Worm (Caenorhabditis elegans) whole organism, L4 larva: ENCODE measurements around the gene dap-3.

Experiments used
- D1046.2 ChIP-seq: fragments of 200-800 bp; sonication (Bioruptor generic); IDR thresholded peaks from 2 replicates; pipeline ENCODE4 v1.3.6; 2022; ENCODE audit warnings: missing genetic modification characterization, missing compliant biosample characterization
- R02D3.7 ChIP-seq: fragments of 150-350 bp; sonication (generic microtip); optimal IDR thresholded peaks from 3 replicates; lab custom pipeline; 2014; ENCODE audit warnings: missing biosample characterization, missing genetic modification characterization
- Y48G9A.11 ChIP-seq: fragments of 200-800 bp; sonication (Bioruptor generic); IDR thresholded peaks from 2 replicates; pipeline ENCODE4 v1.3.6; 2022; ENCODE audit warnings: missing genetic modification reagents, missing genetic modification characterization, missing compliant biosample characterization
- aha-1 ChIP-seq: fragments of 150-350 bp; peaks from one replicate; lab custom pipeline; 2014; ENCODE audit warnings: missing biosample characterization, missing genetic modification characterization
- ceh-82 ChIP-seq: sonication (generic microtip); optimal IDR thresholded peaks from 2 replicates; lab custom pipeline; 2017; ENCODE audit warnings: missing biosample characterization, missing genetic modification characterization
- daf-16 ChIP-seq, 3 experiments: sonication (generic microtip); optimal IDR thresholded peaks; 2 replicates each; lab custom pipeline; 2016 to 2017; ENCODE audit warnings: missing genetic modification characterization in 3 of 3, missing genetic modification reagents in 3 of 3, mild to moderate bottlenecking in 2 of 3, missing compliant biosample characterization in 2 of 3, missing biosample characterization in 1 of 3, moderate library complexity in 1 of 3
- dmd-6 ChIP-seq: fragments of 200-800 bp; sonication (Bioruptor generic); IDR thresholded peaks from 2 replicates; pipeline ENCODE4 v1.3.6; 2022; ENCODE audit warnings: missing genetic modification reagents, missing genetic modification characterization, missing compliant biosample characterization
- dve-1 ChIP-seq: sonication (generic microtip); optimal IDR thresholded peaks from 2 replicates; lab custom pipeline; 2017; ENCODE audit warnings: antibody characterized with exemption, mild to moderate bottlenecking, missing genetic modification characterization, missing compliant biosample characterization; ENCODE audit not compliant: insufficient read depth
- fos-1 ChIP-seq: fragments of 150-350 bp; optimal IDR thresholded peaks from 2 replicates; lab custom pipeline; 2014; ENCODE audit warnings: missing biosample characterization, missing genetic modification characterization
- hlh-11 ChIP-seq: fragments of 200-800 bp; sonication (Bioruptor generic); optimal IDR thresholded peaks from 2 replicates; lab custom pipeline; 2018; ENCODE audit warnings: mild to moderate bottlenecking, missing genetic modification characterization, missing compliant biosample characterization
- lsy-2 ChIP-seq, 2 experiments: fragments of 150-350 bp in 1 of 2; sonication (generic microtip) in 1 of 2; optimal IDR thresholded peaks; 2 replicates each; lab custom pipeline; 2014 to 2017; ENCODE audit warnings: missing biosample characterization in 2 of 2, missing genetic modification characterization in 2 of 2
- madf-9 ChIP-seq: fragments of 200-800 bp; sonication (Bioruptor generic); conservative IDR thresholded peaks from 2 replicates; pipeline ENCODE4 v1.3.6; 2022; ENCODE audit warnings: missing genetic modification reagents, missing genetic modification characterization, missing compliant biosample characterization
- mdt-29 ChIP-seq: fragments of 200-800 bp; sonication (Bioruptor generic); IDR thresholded peaks from 2 replicates; pipeline ENCODE4 v1.3.6; 2022; ENCODE audit warnings: missing genetic modification reagents, missing genetic modification characterization, missing compliant biosample characterization
- mxl-2 ChIP-seq: fragments of 200-800 bp; sonication (Bioruptor generic); conservative IDR thresholded peaks from 2 replicates; pipeline ENCODE4 v1.3.6; 2022; ENCODE audit warnings: missing genetic modification reagents, missing genetic modification characterization, missing compliant biosample characterization
- nhr-102 ChIP-seq: sonication (generic microtip); optimal IDR thresholded peaks from 2 replicates; lab custom pipeline; 2016; ENCODE audit warnings: mild to moderate bottlenecking, missing genetic modification characterization, moderate library complexity, missing compliant biosample characterization
- nhr-28 ChIP-seq: fragments of 150-350 bp; optimal IDR thresholded peaks from 2 replicates; lab custom pipeline; 2014; ENCODE audit warnings: missing biosample characterization, missing genetic modification characterization
- nhr-77 ChIP-seq: fragments of 150-350 bp; optimal IDR thresholded peaks from 2 replicates; lab custom pipeline; 2014; ENCODE audit warnings: missing biosample characterization, missing genetic modification characterization
- pqm-1 ChIP-seq: sonication (generic microtip); optimal IDR thresholded peaks from 2 replicates; lab custom pipeline; 2017; ENCODE audit warnings: missing biosample characterization, missing genetic modification characterization
- rbr-2 ChIP-seq: sonication (generic microtip); optimal IDR thresholded peaks from 2 replicates; lab custom pipeline; 2016; ENCODE audit warnings: missing genotype, missing genetic modification characterization, missing compliant biosample characterization
- saeg-2 ChIP-seq: fragments of 200-800 bp; sonication (Bioruptor generic); IDR thresholded peaks from 2 replicates; pipeline ENCODE4 v1.3.6; 2022; ENCODE audit warnings: missing genetic modification reagents, missing genetic modification characterization, missing compliant biosample characterization
- spr-3 ChIP-seq: fragments of 200-800 bp; sonication (Bioruptor generic); optimal IDR thresholded peaks from 2 replicates; lab custom pipeline; 2018; ENCODE audit warnings: mild to moderate bottlenecking, missing genetic modification characterization, missing compliant biosample characterization
- tag-97 ChIP-seq: fragments of 200-800 bp; sonication (Bioruptor generic); IDR thresholded peaks from 2 replicates; pipeline ENCODE4 v1.3.6; 2022; ENCODE audit warnings: missing genetic modification characterization, missing compliant biosample characterization
- unc-39 ChIP-seq: sonication (generic microtip); optimal IDR thresholded peaks from 2 replicates; lab custom pipeline; 2017; ENCODE audit warnings: missing biosample characterization, missing genetic modification characterization
- unc-62 ChIP-seq, 3 experiments: fragments of 150-350 bp in 1 of 3; sonication (generic microtip); optimal IDR thresholded peaks in 2 of 3; peaks in 1 of 3; 1 replicate in 1 of 3; 2 replicates in 2 of 3; lab custom pipeline; 2014 to 2017; ENCODE audit warnings: missing biosample characterization in 3 of 3, missing genetic modification characterization in 3 of 3, missing genetic modification reagents in 3 of 3, missing genotype in 1 of 3
- vab-7 ChIP-seq: fragments of 200-800 bp; sonication (Bioruptor generic); IDR thresholded peaks from 2 replicates; pipeline ENCODE4 v1.3.6; 2022; ENCODE audit warnings: missing genetic modification reagents, missing genetic modification characterization, missing compliant biosample characterization
- zag-1 ChIP-seq: fragments of 150-350 bp; optimal IDR thresholded peaks from 2 replicates; lab custom pipeline; 2014; ENCODE audit warnings: missing biosample characterization, missing genetic modification characterization
- zfp-3 ChIP-seq: fragments of 200-800 bp; sonication (Bioruptor generic); conservative IDR thresholded peaks from 2 replicates; pipeline ENCODE4 v1.3.6; 2022; ENCODE audit warnings: missing genetic modification reagents, missing genetic modification characterization, missing compliant biosample characterization
- ztf-7 ChIP-seq: fragments of 150-350 bp; optimal IDR thresholded peaks from 2 replicates; lab custom pipeline; 2014; ENCODE audit warnings: missing biosample characterization, missing genetic modification characterization

Gene dap-3

ce11 chrII:10608821-10609220, 27.9 kb downstream of the dap-3 start:
- TF ChIP-seq nhr-28 (no peak), unc-62 (GFP tag; optimal IDR thresholded peaks at IDR 0.05 in 1 of 2; lab: Kevin White, UChicago) (peak in 1 of 2 experiments; percentile 95), unc-62 (tag; optimal IDR thresholded peaks at IDR 0.05; lab: Kevin White, UChicago) (no peak)

ce11 chrII:10612743-10613142, 31.8 kb downstream of the dap-3 start, which contains the start of gene C14A4.12:
Gene C14A4.12, plus strand, starts transcription at chrII:10613043.
- TF ChIP-seq aha-1 = peak; percentile 54
- no peak for TF ChIP-seq zfp-3 (GFP tag; lab: Robert Waterston, UW)
- TF ChIP-seq fos-1 = no peak
- no peak for TF ChIP-seq Y48G9A.11 (GFP tag; lab: Robert Waterston, UW)

- TF ChIP-seq unc-39 (tag; lab: Kevin White, UChicago) (no peak), aha-1 (peak; percentile 48)
- TF ChIP-seq, all 104 proteins: peak for 1
Observed at ce11 chrII:10618157-10618556, 37.2 kb downstream of the dap-3 start, which contains the start of gene C14A4.13. Gene C14A4.13, plus strand, starts transcription at chrII:10618457.

DNA sequence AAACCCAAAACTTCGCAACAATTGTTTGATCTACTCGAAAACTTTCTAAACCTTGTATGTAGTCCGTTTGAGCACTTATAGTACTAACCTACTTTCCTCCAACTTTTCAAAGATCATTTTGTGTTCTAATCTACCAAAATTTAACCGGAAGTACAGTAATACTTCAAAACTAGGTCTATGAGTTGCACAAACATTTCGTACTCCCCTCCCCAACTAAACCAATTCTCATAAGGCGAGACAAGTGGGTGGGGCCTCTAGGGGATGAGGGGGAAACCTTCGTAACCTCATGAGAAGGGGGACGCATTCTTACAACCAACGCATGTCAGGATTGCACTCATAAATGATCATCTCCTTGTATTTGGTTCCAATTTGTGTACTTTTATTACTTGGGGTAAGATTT, 41.0 kb downstream of the dap-3 start, which contains the start of gene cutl-9:
TSS of gene cutl-9 (plus strand) at position 301 of the 400 bp plus-strand sequence.
- TF ChIP-seq hlh-11 (tag; lab: Kevin White, UChicago) = no peak
- no peak for TF ChIP-seq madf-9
- TF ChIP-seq vab-7 (GFP tag; lab: Robert Waterston, UW) = no peak
- TF ChIP-seq R02D3.7 (tag; lab: Kevin White, UChicago) = no peak
- no peak for TF ChIP-seq nhr-77
- TF ChIP-seq rbr-2 (tag; lab: Kevin White, UChicago) = no peak
- TF ChIP-seq spr-3 (GFP tag; lab: Kevin White, UChicago) = no peak
- no peak for TF ChIP-seq lsy-2 (tag; optimal IDR thresholded peaks at IDR 0.05; lab: Kevin White, UChicago)
- TF ChIP-seq ceh-82 (tag; lab: Kevin White, UChicago) = no peak

DNA sequence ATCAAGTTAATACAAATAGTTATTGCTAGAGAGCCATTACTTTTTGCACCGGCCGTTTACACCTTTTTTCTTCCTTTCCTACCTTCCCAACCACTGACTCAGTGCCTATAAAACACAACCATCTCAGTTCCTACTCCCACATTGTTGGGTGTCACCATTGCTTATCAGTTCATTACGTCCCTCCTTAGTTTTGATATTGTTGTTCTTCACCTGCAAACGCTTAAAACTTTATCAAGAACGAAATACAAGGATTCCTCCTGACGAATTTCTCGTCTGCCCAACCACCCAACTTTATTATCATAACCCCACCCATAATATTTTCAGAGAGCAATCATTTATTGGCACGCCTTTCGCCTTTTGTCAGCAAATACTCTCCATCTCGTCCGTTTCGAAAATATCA, 46.2 kb downstream of the dap-3 start:
- TF ChIP-seq aha-1 (peak; percentile 35), dmd-6 (GFP tag; lab: Robert Waterston, UW) (peak; percentile 64), daf-16 (GFP tag; optimal IDR thresholded peaks at IDR 0.05; lab: Kevin White, UChicago) (no peak), daf-16 (tag; optimal IDR thresholded peaks at IDR 0.05; lab: Kevin White, UChicago) (peak; percentile 53), D1046.2 (GFP tag; lab: Robert Waterston, UW) (no peak), fos-1 (no peak), nhr-28 (peak; percentile 75), nhr-102 (no peak), zag-1 (tag; lab: Kevin White, UChicago) (no peak), pqm-1 (tag; lab: Kevin White, UChicago) (peak; percentile 90), dve-1 (peak; percentile 32), hlh-11 (tag; lab: Kevin White, UChicago) (peak; percentile 67), ztf-7 (tag; lab: Kevin White, UChicago) (no peak)

DNA sequence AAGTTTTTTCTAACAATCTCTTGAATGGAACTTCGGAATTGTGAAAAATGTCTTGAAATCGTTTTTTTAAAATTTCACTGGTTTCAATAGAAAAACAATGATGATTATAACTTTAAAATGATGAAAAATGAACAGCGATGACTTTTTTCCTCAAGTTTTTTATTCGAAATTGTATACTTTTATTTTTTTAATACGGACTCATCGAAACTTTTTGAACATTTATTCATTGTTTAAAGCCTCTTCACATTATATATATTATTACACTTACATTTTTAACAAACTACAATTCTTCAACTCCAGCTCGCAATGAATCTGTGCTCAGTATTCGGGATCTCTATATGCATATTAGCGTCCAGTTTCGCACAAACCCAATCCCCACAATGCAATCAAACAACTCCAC, 47.0 kb downstream of the dap-3 start, which contains the start of gene M28.8:
TSS of gene M28.8 (plus strand) at position 301 of the 400 bp plus-strand sequence.
- no peak for TF ChIP-seq saeg-2 (GFP tag; lab: Robert Waterston, UW)
- TF ChIP-seq mdt-29 (GFP tag; lab: Robert Waterston, UW) = no peak
- no peak for TF ChIP-seq tag-97
- TF ChIP-seq, all 104 proteins: peak for 0

- TF ChIP-seq D1046.2 (GFP tag; lab: Robert Waterston, UW) (no peak), mxl-2 (GFP tag; lab: Robert Waterston, UW) (no peak), pqm-1 (tag; lab: Kevin White, UChicago) (peak; percentile 63)
Observed at ce11 chrII:10630944-10631343, 50.0 kb downstream of the dap-3 start.
